Fruit fly (Drosophila melanogaster): ENCODE results near the gene CG44574.

CG44574 gene

DNA sequence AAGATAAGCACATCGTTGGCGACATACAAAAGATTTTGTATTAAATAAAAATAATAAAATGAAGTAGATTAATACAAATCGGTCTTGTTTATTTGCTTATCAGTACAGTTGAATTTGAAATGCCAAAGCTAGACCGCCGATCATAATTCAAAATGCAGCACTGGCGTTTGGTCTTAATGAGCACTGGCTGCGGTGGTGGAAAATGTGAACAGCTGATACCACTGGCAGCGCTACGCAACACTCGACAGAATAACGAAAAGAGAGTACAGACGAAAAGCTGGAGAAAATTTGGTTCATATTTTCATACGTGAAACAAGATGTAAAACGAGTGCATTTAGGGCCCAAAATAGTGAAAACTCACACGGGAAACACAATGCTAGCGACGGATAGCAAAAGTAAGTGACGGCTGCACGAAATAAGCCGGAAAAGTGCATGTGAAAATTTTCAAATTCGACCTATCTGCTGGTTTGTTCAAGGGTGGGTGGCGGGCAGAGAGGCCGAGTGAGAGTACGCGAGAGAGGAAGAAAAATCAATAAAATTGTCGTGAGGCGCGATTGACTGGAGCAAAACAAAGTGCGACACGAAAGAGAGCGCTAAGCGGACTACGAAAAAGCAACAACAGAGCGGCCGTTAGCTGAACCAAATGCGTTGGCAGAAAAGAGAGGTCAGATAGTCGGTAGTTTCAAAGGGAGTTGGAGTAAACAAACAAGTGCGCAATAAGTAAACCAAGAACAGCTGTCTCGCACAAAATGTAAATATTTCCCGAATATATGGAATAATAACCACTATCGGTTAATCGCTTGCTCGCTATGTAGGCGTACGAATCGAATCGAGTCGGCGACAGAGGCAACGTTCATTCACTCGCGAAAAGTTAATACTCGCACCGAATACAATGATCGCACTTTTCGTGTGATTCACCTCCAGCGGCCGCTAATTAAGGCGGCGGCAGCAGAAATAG lies 23.6 kb downstream of the CG44574 start, which contains the start of gene bchs (continued):
- TF ChIP-seq CG10979 (tag; optimal IDR thresholded peaks at IDR 0.05) = peak; percentile 68
- peak; percentile 86 for TF ChIP-seq nerfin-1 (tag; optimal IDR thresholded peaks at IDR 0.05)
- TF ChIP-seq CG2199 (GFP tag; IDR thresholded peaks at IDR 0.05) = peak; percentile 52
- TF ChIP-seq Six4 (GFP tag; optimal IDR thresholded peaks at IDR 0.05) = peak; percentile 69
- TF ChIP-seq CG8478 (optimal IDR thresholded peaks at IDR 0.05) = no peak
- TF ChIP-seq CG8281 (tag; optimal IDR thresholded peaks at IDR 0.05) = peak; percentile 76
- peak; percentile 61 for TF ChIP-seq CG13775 (GFP tag; optimal IDR thresholded peaks at IDR 0.05)

dm6 chr2L:5910189-5910588 lies 26.6 kb downstream of the CG44574 start, which contains the start of gene CG14000:
Gene CG14000, minus strand, starts transcription at chr2L:5910289.
- TF ChIP-seq CG10543 (GFP tag; optimal IDR thresholded peaks at IDR 0.05) = no peak
- TF ChIP-seq crp (GFP tag; optimal IDR thresholded peaks at IDR 0.05) = no peak
- TF ChIP-seq pzg (GFP tag; optimal IDR thresholded peaks at IDR 0.05) = no peak
- no peak for TF ChIP-seq HmgD (GFP tag; optimal IDR thresholded peaks at IDR 0.05)
- TF ChIP-seq sob (GFP tag; IDR thresholded peaks at IDR 0.05) = no peak
- TF ChIP-seq bab2 (GFP tag; optimal IDR thresholded peaks at IDR 0.05) = no peak
- no peak for TF ChIP-seq inv (GFP tag; IDR thresholded peaks at IDR 0.05; ENCODE audit: partially characterized antibody)
- TF ChIP-seq CG9609 (GFP tag; optimal IDR thresholded peaks at IDR 0.05) = no peak
- no peak for TF ChIP-seq vnd (GFP tag; IDR thresholded peaks at IDR 0.05; ENCODE audit: partially characterized antibody)
- no peak for TF ChIP-seq stwl (tag; optimal IDR thresholded peaks at IDR 0.05)
- no peak for TF ChIP-seq Tbp (GFP tag; optimal IDR thresholded peaks at IDR 0.05)
- no peak for TF ChIP-seq CG18599 (GFP tag; optimal IDR thresholded peaks at IDR 0.05)
- no peak for TF ChIP-seq HLH3B (GFP tag; IDR thresholded peaks at IDR 0.05)
- TF ChIP-seq mam (GFP tag; optimal IDR thresholded peaks at IDR 0.05) = no peak
- no peak for TF ChIP-seq D (optimal IDR thresholded peaks at IDR 0.05)
- no peak for TF ChIP-seq D (GFP tag; optimal IDR thresholded peaks at IDR 0.05)
- TF ChIP-seq CG8281 (tag; optimal IDR thresholded peaks at IDR 0.05) = no peak
- no peak for TF ChIP-seq CG11247 (GFP tag; IDR thresholded peaks at IDR 0.05)
- TF ChIP-seq CG11093 (GFP tag; IDR thresholded peaks at IDR 0.05) = no peak
- no peak for TF ChIP-seq Drgx (GFP tag; IDR thresholded peaks at IDR 0.05)

DNA sequence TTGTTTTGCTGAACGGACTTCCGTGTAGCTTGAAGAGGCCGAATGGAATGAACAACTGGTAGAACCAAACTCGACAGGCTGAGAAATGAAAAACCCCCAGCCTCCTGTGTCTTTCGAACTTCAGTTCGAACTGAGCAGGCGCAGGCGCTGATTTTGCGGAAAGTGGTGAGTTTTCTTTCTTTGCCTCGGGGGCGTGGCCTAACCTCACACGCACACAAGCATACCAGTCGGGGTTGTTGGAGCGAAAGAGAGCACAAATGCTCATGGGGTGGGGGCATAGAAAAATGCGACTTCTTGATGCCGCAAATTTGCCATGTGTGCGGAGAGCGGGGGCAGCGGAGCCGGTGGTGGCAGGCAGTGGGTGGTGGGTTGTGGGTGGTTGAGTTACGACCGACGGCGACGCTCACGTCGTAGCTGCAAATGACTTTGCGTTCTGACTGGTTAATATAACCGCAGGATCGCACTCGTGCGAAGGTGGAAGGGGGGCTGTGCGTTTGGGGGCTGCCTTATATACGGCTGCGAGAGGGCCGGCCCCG lies 40.1 kb downstream of the CG44574 start, which contains the start of gene CG9016:
TSS of gene CG9016 (minus strand) at position 51 of the 536 bp plus-strand sequence.
- TF ChIP-seq croc (GFP tag; conservative IDR thresholded peaks at IDR 0.05) (no peak), CG9817 (tag; optimal IDR thresholded peaks at IDR 0.05) (no peak), inv (GFP tag; IDR thresholded peaks at IDR 0.05; ENCODE audit: partially characterized antibody) (no peak), CG17912 (GFP tag; optimal IDR thresholded peaks at IDR 0.05) (no peak), pho (GFP tag; optimal IDR thresholded peaks at IDR 0.05) (no peak), Deaf1 (tag; optimal IDR thresholded peaks at IDR 0.05) (peak; percentile 83), da (GFP tag; optimal IDR thresholded peaks at IDR 0.05) (no peak), CG2875 (GFP tag; optimal IDR thresholded peaks at IDR 0.05) (no peak), gcm2 (GFP tag; optimal IDR thresholded peaks at IDR 0.05) (no peak), CG4328 (GFP tag; optimal IDR thresholded peaks at IDR 0.05) (no peak), Nf-YB (GFP tag; optimal IDR thresholded peaks at IDR 0.05) (peak; percentile 94), dpn (GFP tag; optimal IDR thresholded peaks at IDR 0.05) (no peak), Oli (tag; optimal IDR thresholded peaks at IDR 0.05) (no peak), aop (GFP tag; IDR thresholded peaks at IDR 0.05) (no peak), ro (GFP tag; IDR thresholded peaks at IDR 0.05) (no peak), CG13123 (GFP tag; optimal IDR thresholded peaks at IDR 0.05) (no peak), CG11696 (GFP tag; IDR thresholded peaks at IDR 0.05) (no peak), CG14860 (GFP tag; IDR thresholded peaks at IDR 0.05; ENCODE audit: partially characterized antibody) (no peak), klu (GFP tag; IDR thresholded peaks at IDR 0.05) (no peak), HmgD (GFP tag; optimal IDR thresholded peaks at IDR 0.05) (no peak), CG1529 (GFP tag; optimal IDR thresholded peaks at IDR 0.05) (no peak), pros (GFP tag; optimal IDR thresholded peaks at IDR 0.05) (peak; percentile 27), CG43689 (GFP tag; IDR thresholded peaks at IDR 0.05) (no peak)
